Fruit fly (Drosophila melanogaster): ENCODE results near the gene CG8132.

The CG8132 gene

DNA sequence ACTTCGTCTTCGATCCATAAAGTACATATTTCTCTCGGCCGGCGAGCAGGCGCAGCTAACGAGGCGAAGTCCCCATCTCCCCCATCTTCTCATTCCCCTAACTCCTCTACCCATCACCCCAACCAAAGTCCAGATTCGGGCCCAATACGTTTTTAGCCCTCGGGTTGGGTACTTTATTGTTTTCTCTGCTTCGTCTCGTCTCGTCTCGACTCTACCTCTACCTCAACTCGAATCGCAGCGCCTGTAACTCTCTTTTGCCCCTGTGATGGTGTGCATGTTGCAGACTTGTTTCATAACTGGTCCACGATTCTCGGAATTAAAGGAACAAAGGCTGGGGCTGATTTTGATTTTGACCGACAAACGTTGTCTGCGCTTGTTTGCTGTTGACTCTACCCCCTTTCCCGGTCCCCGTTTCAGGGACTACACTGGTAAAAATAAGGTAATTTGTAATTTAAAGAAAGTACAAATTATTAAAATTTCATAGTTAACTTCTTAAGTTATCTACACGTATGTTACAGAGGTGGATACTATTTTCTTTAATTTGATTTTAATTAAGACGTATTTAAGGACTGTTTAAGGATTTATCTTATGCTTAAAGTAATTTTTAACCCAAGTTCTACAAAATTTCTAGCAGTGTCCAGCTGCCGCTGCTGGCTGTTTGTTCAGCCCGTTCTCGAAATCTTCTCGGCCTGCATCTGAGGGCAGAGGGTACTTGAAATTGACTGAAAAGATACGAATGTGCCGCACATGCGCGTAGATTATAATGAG lies 22.5 kb upstream of the CG8132 start (continued):
- TF ChIP-seq Lhr (GFP tag; optimal IDR thresholded peaks at IDR 0.05), result peak; percentile 10
- TF ChIP-seq eve (GFP tag; optimal IDR thresholded peaks at IDR 0.05), result peak in 1 of 2 experiments; percentile 60
- TF ChIP-seq CG10321 (GFP tag; IDR thresholded peaks at IDR 0.05), result no peak
- TF ChIP-seq CG10543 (GFP tag; optimal IDR thresholded peaks at IDR 0.05), result peak; percentile 6
- TF ChIP-seq CG13424 (tag; optimal IDR thresholded peaks at IDR 0.05), result peak; percentile 50
- TF ChIP-seq CG15601 (tag; optimal IDR thresholded peaks at IDR 0.05), result peak; percentile 78
- no peak for TF ChIP-seq CG4282 (GFP tag; optimal IDR thresholded peaks at IDR 0.05)
- no peak for TF ChIP-seq CG9609 (GFP tag; optimal IDR thresholded peaks at IDR 0.05)
- 0 out of 2 replicates have a peak, but pooled peaks have one; percentile 22 for TF ChIP-seq E2f1 (GFP tag; IDR thresholded peaks at IDR 0.05)
- TF ChIP-seq sqz (GFP tag; optimal IDR thresholded peaks at IDR 0.05), result peak; percentile 68
- peak; percentile 1 to 37 for TF ChIP-seq Pdp1 (GFP tag; optimal IDR thresholded peaks at IDR 0.05)
- peak; percentile 92 for TF ChIP-seq CG2712 (tag; optimal IDR thresholded peaks at IDR 0.05)
- TF ChIP-seq tio (GFP tag; optimal IDR thresholded peaks at IDR 0.05), result peak; percentile 60
- no peak for TF ChIP-seq cas (GFP tag; IDR thresholded peaks at IDR 0.05)
- peak; percentile 14 for TF ChIP-seq CG15269 (tag; optimal IDR thresholded peaks at IDR 0.05)
- peak; percentile 47 for TF ChIP-seq bab2 (GFP tag; optimal IDR thresholded peaks at IDR 0.05)
- TF ChIP-seq CG8089 (GFP tag; optimal IDR thresholded peaks at IDR 0.05), result no peak
- TF ChIP-seq wdn (GFP tag; IDR thresholded peaks at IDR 0.05), result no peak
- peak; percentile 23 for TF ChIP-seq pros (GFP tag; optimal IDR thresholded peaks at IDR 0.05)
- TF ChIP-seq CG8924 (tag; optimal IDR thresholded peaks at IDR 0.05), result peak; percentile 78
- TF ChIP-seq zfh1 (GFP tag; IDR thresholded peaks at IDR 0.05), result peak; percentile 42; the same call in 1 of the 3 replicates
- no peak for TF ChIP-seq CG12299 (tag; optimal IDR thresholded peaks at IDR 0.05)
- TF ChIP-seq Eip74EF (GFP tag; optimal IDR thresholded peaks at IDR 0.05), result peak in 1 of 2 experiments; percentile 66
- no peak for TF ChIP-seq bbx (GFP tag; IDR thresholded peaks at IDR 0.05; ENCODE audit: partially characterized antibody)
- TF ChIP-seq cwo (GFP tag; optimal IDR thresholded peaks at IDR 0.05), result no peak
- TF ChIP-seq CG6813 (GFP tag; optimal IDR thresholded peaks at IDR 0.05), result peak; percentile 22
- 0 out of 2 replicates have a peak, but pooled peaks have one; percentile 15 for TF ChIP-seq CG8765 (GFP tag; IDR thresholded peaks at IDR 0.05)
- TF ChIP-seq dpn (GFP tag; optimal IDR thresholded peaks at IDR 0.05), result peak in 1 of 2 experiments; percentile 20
- TF ChIP-seq lilli (GFP tag; optimal IDR thresholded peaks at IDR 0.05), result peak; percentile 40
- TF ChIP-seq Stat92E (GFP tag; optimal IDR thresholded peaks at IDR 0.05), result peak in 1 of 3 experiments; percentile 99
- peak; percentile 79 for TF ChIP-seq CG2202 (tag; optimal IDR thresholded peaks at IDR 0.05)
- TF ChIP-seq CG12659 (GFP tag; optimal IDR thresholded peaks at IDR 0.05), result peak; percentile 15
- peak; percentile 79 for TF ChIP-seq grn (GFP tag; optimal IDR thresholded peaks at IDR 0.05)
- peak; percentile 83 for TF ChIP-seq gem (tag; optimal IDR thresholded peaks at IDR 0.05)
- TF ChIP-seq Mrtf (GFP tag; IDR thresholded peaks at IDR 0.05), result no peak
- TF ChIP-seq D19A (tag; optimal IDR thresholded peaks at IDR 0.05), result peak; percentile 81
- TF ChIP-seq CG1529 (GFP tag; optimal IDR thresholded peaks at IDR 0.05), result peak; percentile 36
- peak; percentile 30 for TF ChIP-seq CG10431 (GFP tag; optimal IDR thresholded peaks at IDR 0.05)
- TF ChIP-seq CG9727 (GFP tag; optimal IDR thresholded peaks at IDR 0.05), result peak; percentile 91
- TF ChIP-seq cato (GFP tag; optimal IDR thresholded peaks at IDR 0.05; ENCODE audit: borderline replicate concordance), result no peak
- peak; percentile 22 for TF ChIP-seq CG12155 (GFP tag; optimal IDR thresholded peaks at IDR 0.05)
- 0 out of 2 replicates have a peak, but pooled peaks have one; percentile 26 for TF ChIP-seq Awh (GFP tag; IDR thresholded peaks at IDR 0.05)
- TF ChIP-seq CG17385 (GFP tag; optimal IDR thresholded peaks at IDR 0.05), result peak; percentile 28
- TF ChIP-seq CG14710 (tag; optimal IDR thresholded peaks at IDR 0.05), result peak; percentile 87
- peak; percentile 57 for TF ChIP-seq az2 (GFP tag; optimal IDR thresholded peaks at IDR 0.05)
- TF ChIP-seq crc (GFP tag; optimal IDR thresholded peaks at IDR 0.05), result no peak
- 0 out of 2 replicates have a peak, but pooled peaks have one; percentile 8 for TF ChIP-seq Nf-YA (GFP tag; IDR thresholded peaks at IDR 0.05)
